Worm (Caenorhabditis elegans) whole organism, early embryonic: ENCODE results near the gene C14C10.2.

Experiments used
- B0310.2 ChIP-seq: sonication (generic microtip); optimal IDR thresholded peaks from 2 replicates; lab custom pipeline; 2016; ENCODE audit warnings: mild to moderate bottlenecking, missing genetic modification characterization, missing compliant biosample characterization
- F13C5.2 ChIP-seq: sonication (generic microtip); optimal IDR thresholded peaks from 2 replicates; lab custom pipeline; 2017; ENCODE audit warnings: mild to moderate bottlenecking, missing genetic modification characterization, inconsistent platforms, missing compliant biosample characterization
- aly-1 ChIP-seq: sonication (generic microtip); optimal IDR thresholded peaks from 2 replicates; lab custom pipeline; 2016; ENCODE audit warnings: missing genetic modification characterization, missing compliant biosample characterization
- ama-1 ChIP-seq: fragments of 150-350 bp; optimal IDR thresholded peaks from 2 replicates; lab custom pipeline; 2014
- ets-7 ChIP-seq: sonication (generic microtip); optimal IDR thresholded peaks from 2 replicates; lab custom pipeline; 2016; ENCODE audit warnings: missing genotype, missing genetic modification characterization, missing compliant biosample characterization
- hmbx-1 ChIP-seq: sonication (generic microtip); optimal IDR thresholded peaks from 2 replicates; lab custom pipeline; 2016; ENCODE audit warnings: mild to moderate bottlenecking, missing genetic modification characterization, missing compliant biosample characterization
- hmg-4 ChIP-seq: fragments of 200-800 bp; sonication (Bioruptor generic); optimal IDR thresholded peaks from 2 replicates; lab custom pipeline; 2018; ENCODE audit warnings: mild to moderate bottlenecking, missing genetic modification characterization, missing compliant biosample characterization
- hnd-1 ChIP-seq: sonication (generic microtip); optimal IDR thresholded peaks from 2 replicates; lab custom pipeline; 2016; ENCODE audit warnings: missing genetic modification characterization, missing compliant biosample characterization
- scrt-1 ChIP-seq: fragments of 200-800 bp; sonication (Bioruptor generic); IDR thresholded peaks from 2 replicates; pipeline ENCODE4 v1.3.6; 2022; ENCODE audit warnings: missing genetic modification characterization, missing compliant biosample characterization
- sea-1 ChIP-seq: fragments of 200-800 bp; sonication (Bioruptor generic); conservative IDR thresholded peaks from 2 replicates; pipeline ENCODE4 v1.3.6; 2022; ENCODE audit warnings: missing genetic modification characterization, missing compliant biosample characterization
- tra-4 ChIP-seq: sonication (generic microtip); optimal IDR thresholded peaks from 2 replicates; lab custom pipeline; 2017; ENCODE audit warnings: missing genetic modification characterization, missing compliant biosample characterization

DNA sequence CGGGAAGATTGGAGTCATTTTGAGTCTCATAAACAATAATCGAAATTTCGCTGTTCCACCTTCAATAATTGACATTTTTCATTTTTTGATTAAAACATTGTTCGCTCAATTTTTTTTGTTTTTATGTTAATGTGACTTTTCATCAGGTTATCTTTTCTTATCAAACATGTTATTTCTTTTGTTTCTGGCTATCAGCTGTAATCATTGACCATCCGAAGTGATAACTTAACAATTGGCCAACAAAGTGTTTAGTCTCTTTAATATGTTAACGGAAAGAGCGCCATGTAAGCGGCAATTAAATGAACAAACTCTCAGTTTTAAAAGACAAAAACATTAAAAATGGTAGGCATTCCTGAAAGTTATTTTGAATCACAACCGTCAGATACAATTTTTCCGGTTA lies 41.8 kb upstream of the C14C10.2 start:
- TF ChIP-seq tra-4 (no peak), hmbx-1 (no peak), B0310.2 (tag; lab: Kevin White, UChicago) (no peak), scrt-1 (GFP tag; lab: Robert Waterston, UW) (no peak), ama-1 (lab: Kevin White, UChicago) (no peak), aly-1 (tag; lab: Kevin White, UChicago) (no peak), hnd-1 (tag; lab: Kevin White, UChicago) (no peak), sea-1 (GFP tag; lab: Robert Waterston, UW) (no peak), ets-7 (tag; lab: Kevin White, UChicago) (no peak), F13C5.2 (tag; lab: Kevin White, UChicago) (no peak), hmg-4 (GFP tag; lab: Kevin White, UChicago) (no peak)
